Fruit fly (Drosophila melanogaster) whole organism, wandering third instar larva: Measurements from ENCODE around the gene CG43896.

ENCODE experiments used
- Abd-B ChIP-seq: fragments of >200 bp; optimal IDR thresholded peaks from 2 replicates; lab custom pipeline; 2017; ENCODE audit warnings: missing biosample characterization, missing genetic modification characterization
- CG32264 ChIP-seq: fragments of 200-800 bp; sonication (Bioruptor generic); optimal IDR thresholded peaks from 2 replicates; lab custom pipeline; 2016; ENCODE audit warnings: missing biosample characterization, missing genetic modification characterization
- CG9705 ChIP-seq: fragments of 200-800 bp; sonication (Bioruptor generic); optimal IDR thresholded peaks from 2 replicates; lab custom pipeline; 2018; ENCODE audit warnings: missing biosample characterization, mild to moderate bottlenecking, missing genetic modification characterization
- CrebA ChIP-seq: fragments of 200-800 bp; sonication (Bioruptor generic); optimal IDR thresholded peaks from 2 replicates; lab custom pipeline; 2016; ENCODE audit warnings: missing biosample characterization, mild to moderate bottlenecking, missing genetic modification characterization, borderline replicate concordance
- Dif ChIP-seq: fragments of 200-275, 200-300 bp; sonication (Bioruptor generic); optimal IDR thresholded peaks from 2 replicates; lab custom pipeline; 2018; ENCODE audit warnings: missing biosample characterization, missing genetic modification characterization; ENCODE audit not compliant: partially characterized antibody
- GATAd ChIP-seq: sonication (Bioruptor generic); optimal IDR thresholded peaks from 2 replicates; lab custom pipeline; 2016; ENCODE audit warnings: missing biosample characterization, missing genetic modification characterization
- HLH106 ChIP-seq: fragments of 200-800 bp; optimal IDR thresholded peaks from 3 replicates; lab custom pipeline; 2019; ENCODE audit warnings: missing biosample characterization, mild to moderate bottlenecking, missing genetic modification characterization, moderate library complexity
- Hnf4 ChIP-seq: fragments of 200-800 bp; sonication (Bioruptor generic); optimal IDR thresholded peaks from 2 replicates; lab custom pipeline; 2016; ENCODE audit warnings: missing biosample characterization, mild to moderate bottlenecking, missing genetic modification characterization
- Hr78 ChIP-seq: fragments of >200 bp; optimal IDR thresholded peaks from 2 replicates; lab custom pipeline; 2017; ENCODE audit warnings: missing biosample characterization, missing genetic modification characterization
- Hr83 ChIP-seq: fragments of 200-300 bp; sonication (Bioruptor generic); optimal IDR thresholded peaks from 2 replicates; lab custom pipeline; 2016; ENCODE audit warnings: missing biosample characterization, mild to moderate bottlenecking, missing genetic modification characterization, moderate library complexity; ENCODE audit not compliant: poor library complexity, severe bottlenecking
- Jra ChIP-seq: sonication (Bioruptor generic); optimal IDR thresholded peaks from 2 replicates; lab custom pipeline; 2016; ENCODE audit warnings: missing biosample characterization, missing genetic modification characterization
- Mio ChIP-seq: sonication (Bioruptor generic); optimal IDR thresholded peaks from 2 replicates; lab custom pipeline; 2016; ENCODE audit warnings: missing biosample characterization, missing genetic modification characterization
- Myc ChIP-seq: fragments of >200 bp; optimal IDR thresholded peaks from 2 replicates; lab custom pipeline; 2017
- N ChIP-seq: fragments of >200 bp; optimal IDR thresholded peaks from 2 replicates; lab custom pipeline; 2018; ENCODE audit warnings: missing biosample characterization, missing external identifiers, missing genetic modification characterization
- Rel ChIP-seq, 2 experiments: fragments of 200-800 bp; sonication (Bioruptor generic) in 1 of 2; optimal IDR thresholded peaks; 2 replicates in 1 of 2; 3 replicates in 1 of 2; lab custom pipeline; 2016 to 2019; ENCODE audit warnings: mild to moderate bottlenecking in 2 of 2, missing biosample characterization in 2 of 2, missing genetic modification characterization in 2 of 2, moderate library complexity in 1 of 2
- Sp1 ChIP-seq: fragments of 200-800 bp; sonication (Bioruptor generic); optimal IDR thresholded peaks from 3 replicates; lab custom pipeline; 2019; ENCODE audit warnings: missing biosample characterization, mild to moderate bottlenecking, missing genetic modification characterization, moderate library complexity
- br ChIP-seq: fragments of 200-800 bp; sonication (Bioruptor generic); optimal IDR thresholded peaks from 2 replicates; lab custom pipeline; 2016; ENCODE audit warnings: missing biosample characterization, missing genetic modification characterization
- brk ChIP-seq: fragments of 200-800 bp; sonication (Bioruptor generic); optimal IDR thresholded peaks from 2 replicates; lab custom pipeline; 2016; ENCODE audit warnings: missing biosample characterization, mild to moderate bottlenecking, missing genetic modification characterization
- dsf ChIP-seq: sonication (Bioruptor generic); optimal IDR thresholded peaks from 2 replicates; lab custom pipeline; 2016; ENCODE audit warnings: missing biosample characterization, missing genetic modification characterization, borderline replicate concordance
- ey ChIP-seq: fragments of 200-800 bp; sonication (Bioruptor generic); optimal IDR thresholded peaks from 2 replicates; lab custom pipeline; 2016; ENCODE audit warnings: missing biosample characterization, missing genetic modification characterization
- foxo ChIP-seq, 2 experiments: fragments of 200-800 bp; sonication (Bioruptor generic); optimal IDR thresholded peaks; 2 replicates in 1 of 2; 3 replicates in 1 of 2; lab custom pipeline; 2016 to 2017; ENCODE audit warnings: missing biosample characterization in 2 of 2, missing genetic modification characterization in 2 of 2
- fru ChIP-seq: fragments of 200-800 bp; sonication (Bioruptor generic); optimal IDR thresholded peaks from 3 replicates; lab custom pipeline; 2016; ENCODE audit warnings: missing biosample characterization, mild to moderate bottlenecking, missing genetic modification characterization
- h ChIP-seq: fragments of 200-800 bp; sonication (Bioruptor generic); optimal IDR thresholded peaks from 3 replicates; lab custom pipeline; 2016; ENCODE audit warnings: missing biosample characterization, mild to moderate bottlenecking, missing genetic modification characterization
- jim ChIP-seq: fragments of 175-275, 200-325 bp; sonication (Bioruptor generic); optimal IDR thresholded peaks from 2 replicates; lab custom pipeline; 2016; ENCODE audit warnings: missing biosample characterization, mild to moderate bottlenecking, missing genetic modification characterization
- lola ChIP-seq: fragments of >200 bp; optimal IDR thresholded peaks from 2 replicates; lab custom pipeline; 2017; ENCODE audit warnings: missing biosample characterization, missing genetic modification characterization
- pan ChIP-seq: fragments of >200 bp; optimal IDR thresholded peaks from 2 replicates; lab custom pipeline; 2017
- psq ChIP-seq: fragments of 200-800 bp; sonication (Bioruptor generic); optimal IDR thresholded peaks from 3 replicates; lab custom pipeline; 2017; ENCODE audit warnings: missing biosample characterization, mild to moderate bottlenecking, missing genetic modification characterization, moderate library complexity
- rgr ChIP-seq: fragments of 200-800 bp; sonication (Bioruptor generic); optimal IDR thresholded peaks from 3 replicates; lab custom pipeline; 2016; ENCODE audit warnings: missing biosample characterization, mild to moderate bottlenecking, missing genetic modification characterization
- sage ChIP-seq: fragments of 200-800 bp; sonication (Bioruptor generic); optimal IDR thresholded peaks from 2 replicates; lab custom pipeline; 2016; ENCODE audit warnings: missing biosample characterization, mild to moderate bottlenecking, missing genetic modification characterization
- sv ChIP-seq: fragments of 200-800 bp; sonication (Bioruptor generic); optimal IDR thresholded peaks from 3 replicates; lab custom pipeline; 2016; ENCODE audit warnings: missing biosample characterization, missing genetic modification characterization
- tai ChIP-seq: sonication (Bioruptor generic); optimal IDR thresholded peaks from 2 replicates; lab custom pipeline; 2016; ENCODE audit warnings: missing biosample characterization, missing genetic modification characterization
- woc ChIP-seq: sonication (Bioruptor generic); optimal IDR thresholded peaks from 2 replicates; lab custom pipeline; 2016; ENCODE audit warnings: missing biosample characterization, mild to moderate bottlenecking, missing genetic modification characterization

CG43896 gene

dm6 chr3L:11938716-11939115 is 37.2 kb upstream of the CG43896 start, which contains the start of gene CG44837:
Gene CG44837, minus strand, starts transcription at chr3L:11938872.
- no peak for TF ChIP-seq Dif (GFP tag; lab: Kevin White, UChicago)
- TF ChIP-seq foxo (GFP tag; optimal IDR thresholded peaks at IDR 0.05; lab: Kevin White, UChicago), result no peak
- no peak for TF ChIP-seq Mio (GFP tag; lab: Kevin White, UChicago)

- no peak for TF ChIP-seq Myc (lab: Kevin White, UChicago)
- no peak for TF ChIP-seq pan (lab: Kevin White, UChicago)
- no peak for TF ChIP-seq Jra (GFP tag; lab: Kevin White, UChicago)
- no peak for TF ChIP-seq GATAd (GFP tag; lab: Kevin White, UChicago)
- no peak for TF ChIP-seq Hr83 (GFP tag; lab: Kevin White, UChicago)
- TF ChIP-seq, all 38 proteins: peak for 0
Observed at dm6 chr3L:11941612-11942011, 34.3 kb upstream of the CG43896 start, which contains the start of gene Rpt4R. Gene Rpt4R, plus strand, starts transcription at chr3L:11941912.

dm6 chr3L:11944752-11945151 is 31.2 kb upstream of the CG43896 start, which contains the start of gene CG5883:
Gene CG5883, minus strand, starts transcription at chr3L:11944852.
- TF ChIP-seq Myc (lab: Kevin White, UChicago) (no peak), Hr83 (GFP tag; lab: Kevin White, UChicago) (no peak), sv (GFP tag; lab: Kevin White, UChicago) (no peak), Dif (GFP tag; lab: Kevin White, UChicago) (no peak), Mio (GFP tag; lab: Kevin White, UChicago) (no peak), N (GFP tag; lab: Kevin White, UChicago) (no peak), h (GFP tag; lab: Kevin White, UChicago) (no peak), CG9705 (GFP tag; lab: Kevin White, UChicago) (no peak), br (GFP tag; lab: Kevin White, UChicago) (no peak), tai (no peak), HLH106 (tag; lab: Kevin White, UChicago) (no peak), Abd-B (GFP tag; lab: Kevin White, UChicago) (no peak), dsf (GFP tag; lab: Kevin White, UChicago) (no peak), woc (GFP tag; lab: Kevin White, UChicago) (no peak), Hnf4 (GFP tag; lab: Kevin White, UChicago) (no peak), pan (lab: Kevin White, UChicago) (no peak), psq (no peak), brk (no peak), Hr78 (no peak), Sp1 (GFP tag; lab: Kevin White, UChicago) (no peak)
- TF ChIP-seq, all 38 proteins: peak for 0

dm6 chr3L:11947357-11947756 is 28.6 kb upstream of the CG43896 start, which contains the start of gene CG7252:
Gene CG7252, plus strand, starts transcription at chr3L:11947675.
- no peak for TF ChIP-seq sage (GFP tag; lab: Kevin White, UChicago)
- peak; percentile 13 for TF ChIP-seq h (GFP tag; lab: Kevin White, UChicago)
- TF ChIP-seq, all 38 proteins: peak for 1

- TF ChIP-seq psq, result no peak
- no peak for TF ChIP-seq rgr (GFP tag; lab: Kevin White, UChicago)
- TF ChIP-seq Hr83 (GFP tag; lab: Kevin White, UChicago), result no peak
- no peak for TF ChIP-seq CG32264 (GFP tag; lab: Kevin White, UChicago)
- no peak for TF ChIP-seq Rel (GFP tag; optimal IDR thresholded peaks at IDR 0.05; lab: Kevin White, UChicago)
- TF ChIP-seq Rel (tag; optimal IDR thresholded peaks at IDR 0.05; lab: Kevin White, UChicago), result no peak
- TF ChIP-seq Hr78, result no peak
Observed at dm6 chr3L:11949539-11949938, 26.4 kb upstream of the CG43896 start, which contains the start of gene CG17826. Gene CG17826, plus strand, starts transcription at chr3L:11949839.

- no peak for TF ChIP-seq Jra (GFP tag; lab: Kevin White, UChicago)
- no peak for TF ChIP-seq lola
- TF ChIP-seq Sp1 (GFP tag; lab: Kevin White, UChicago), result no peak
- no peak for TF ChIP-seq h (GFP tag; lab: Kevin White, UChicago)
- TF ChIP-seq Hr78, result no peak
- no peak for TF ChIP-seq Mio (GFP tag; lab: Kevin White, UChicago)
- TF ChIP-seq CrebA (GFP tag; lab: Kevin White, UChicago), result no peak
- no peak for TF ChIP-seq jim (GFP tag; lab: Kevin White, UChicago)
- TF ChIP-seq Myc (lab: Kevin White, UChicago), result no peak
- TF ChIP-seq ey (GFP tag; lab: Kevin White, UChicago), result no peak
- TF ChIP-seq br (GFP tag; lab: Kevin White, UChicago), result no peak
- no peak for TF ChIP-seq sv (GFP tag; lab: Kevin White, UChicago)
- TF ChIP-seq woc (GFP tag; lab: Kevin White, UChicago), result no peak
- no peak for TF ChIP-seq foxo (GFP tag; optimal IDR thresholded peaks at IDR 0.05; lab: Kevin White, UChicago)
- no peak for TF ChIP-seq fru
- TF ChIP-seq tai, result no peak
- no peak for TF ChIP-seq N (GFP tag; lab: Kevin White, UChicago)
- TF ChIP-seq CG32264 (GFP tag; lab: Kevin White, UChicago), result no peak
- TF ChIP-seq dsf (GFP tag; lab: Kevin White, UChicago), result no peak
Observed at dm6 chr3L:11953217-11953616, 22.7 kb upstream of the CG43896 start, which contains the start of gene obst-G. Gene obst-G, minus strand, starts transcription at chr3L:11953317.
